Worm (Caenorhabditis elegans): ENCODE results near the gene ndub-8.
A peak's percentile ranks its signal among the peaks of the same experiment; 100 is the strongest.

Gene ndub-8

ce11 chrII:13908592-13908991, 35.9 kb downstream of the ndub-8 start, which contains the start of gene citk-1 (continued):
- TF ChIP-seq lim-6 (tag; optimal IDR thresholded peaks at IDR 0.05) (no peak), ttx-3 (tag; optimal IDR thresholded peaks at IDR 0.05) (no peak), nhr-11 (tag; optimal IDR thresholded peaks at IDR 0.05) (no peak), hlh-30 (tag; optimal IDR thresholded peaks at IDR 0.05; ENCODE audit: insufficient read depth) (peak; percentile 24), nhr-232 (tag; optimal IDR thresholded peaks at IDR 0.05) (no peak), che-1 (tag; optimal IDR thresholded peaks at IDR 0.05) (no peak), ceh-9 (tag; optimal IDR thresholded peaks at IDR 0.05) (no peak), ceh-2 (tag; optimal IDR thresholded peaks at IDR 0.05) (peak; percentile 19), pros-1 (tag; optimal IDR thresholded peaks at IDR 0.05) (no peak), syd-9 (tag; optimal IDR thresholded peaks at IDR 0.05) (no peak), unc-55 (GFP tag; optimal IDR thresholded peaks at IDR 0.05) (no peak), elt-2 (tag; optimal IDR thresholded peaks at IDR 0.05) (no peak), tbx-2 (tag; optimal IDR thresholded peaks at IDR 0.05) (peak; percentile 52), npax-4 (tag; optimal IDR thresholded peaks at IDR 0.05) (no peak), ceh-18 (tag; optimal IDR thresholded peaks at IDR 0.05) (peak; percentile 65), ceh-19 (GFP tag; optimal IDR thresholded peaks at IDR 0.05) (no peak), mec-3 (tag; optimal IDR thresholded peaks at IDR 0.05; ENCODE audit: borderline replicate concordance) (no peak), fax-1 (tag; optimal IDR thresholded peaks at IDR 0.05) (no peak), ama-1 (optimal IDR thresholded peaks at IDR 0.05) (no peak), unc-42 (tag; optimal IDR thresholded peaks at IDR 0.05) (peak; percentile 69), pha-4 (tag; optimal IDR thresholded peaks at IDR 0.05) (no peak), ahr-1 (tag; optimal IDR thresholded peaks at IDR 0.05) (no peak), dve-1 (tag; optimal IDR thresholded peaks at IDR 0.05) (peak; percentile 9), ceh-30 (tag; optimal IDR thresholded peaks at IDR 0.05) (no peak), ceh-34 (tag; optimal IDR thresholded peaks at IDR 0.05) (peak; percentile 22), hlh-6 (tag; optimal IDR thresholded peaks at IDR 0.05) (peak; percentile 20), K09A11.1 (tag; optimal IDR thresholded peaks at IDR 0.05; ENCODE audit: insufficient read depth) (no peak), T23F11.4 (GFP tag; optimal IDR thresholded peaks at IDR 0.05) (no peak), hlh-8 (tag; optimal IDR thresholded peaks at IDR 0.05) (no peak), fkh-6 (tag; optimal IDR thresholded peaks at IDR 0.05) (no peak), ref-2 (tag; optimal IDR thresholded peaks at IDR 0.05) (peak; percentile 57), ceh-45 (GFP tag; IDR thresholded peaks at IDR 0.05) (no peak), sox-4 (tag; optimal IDR thresholded peaks at IDR 0.05) (peak; percentile 6), pax-1 (tag; optimal IDR thresholded peaks at IDR 0.05) (no peak), unc-86 (tag; optimal IDR thresholded peaks at IDR 0.05) (no peak), ceh-22 (tag; optimal IDR thresholded peaks at IDR 0.05) (no peak), dmd-4 (tag; optimal IDR thresholded peaks at IDR 0.05; ENCODE audit: borderline replicate concordance) (no peak), eyg-1 (tag; optimal IDR thresholded peaks at IDR 0.05) (no peak), ets-4 (tag; optimal IDR thresholded peaks at IDR 0.05) (no peak), fkh-10 (GFP tag; optimal IDR thresholded peaks at IDR 0.05) (no peak), ceh-48 (tag; optimal IDR thresholded peaks at IDR 0.05) (peak; percentile 71), ceh-24 (tag; optimal IDR thresholded peaks at IDR 0.05) (no peak), hlh-13 (GFP tag; optimal IDR thresholded peaks at IDR 0.05) (no peak), madf-2 (tag; optimal IDR thresholded peaks at IDR 0.05) (no peak), odd-2 (tag; optimal IDR thresholded peaks at IDR 0.05) (no peak), pag-3 (tag; optimal IDR thresholded peaks at IDR 0.05; ENCODE audit: borderline replicate concordance) (no peak), rnt-1 (tag; optimal IDR thresholded peaks at IDR 0.05) (peak; percentile 55), ceh-14 (tag; optimal IDR thresholded peaks at IDR 0.05) (peak; percentile 57), ztf-16 (tag; optimal IDR thresholded peaks at IDR 0.05) (no peak), hlh-15 (tag; optimal IDR thresholded peaks at IDR 0.05) (no peak)
